Worm (Caenorhabditis elegans): Measurements from ENCODE around the gene nhr-141.

- TF ChIP-seq snpc-4 (tag; optimal IDR thresholded peaks at IDR 0.05), result no peak
- TF ChIP-seq elt-1 (tag; optimal IDR thresholded peaks at IDR 0.05; ENCODE audit: borderline replicate concordance, insufficient read depth), result no peak
- TF ChIP-seq ces-1 (GFP tag; optimal IDR thresholded peaks at IDR 0.05), result no peak
- TF ChIP-seq elt-3 (tag; optimal IDR thresholded peaks at IDR 0.05), result no peak
- no peak for TF ChIP-seq pha-4 (tag; optimal IDR thresholded peaks at IDR 0.05)
Measured at ce11 chrV:7432441-7433146, 11.9 kb upstream of the nhr-141 start.
